Fruit fly (Drosophila melanogaster) whole organism, wandering third instar larva: ENCODE results near the gene Irbp18.

Experiments used
- Abd-B ChIP-seq: fragments of >200 bp; optimal IDR thresholded peaks from 2 replicates; lab custom pipeline; 2017; ENCODE audit warnings: missing biosample characterization, missing genetic modification characterization
- CG32264 ChIP-seq: fragments of 200-800 bp; sonication (Bioruptor generic); optimal IDR thresholded peaks from 2 replicates; lab custom pipeline; 2016; ENCODE audit warnings: missing biosample characterization, missing genetic modification characterization
- CG9705 ChIP-seq: fragments of 200-800 bp; sonication (Bioruptor generic); optimal IDR thresholded peaks from 2 replicates; lab custom pipeline; 2018; ENCODE audit warnings: missing biosample characterization, mild to moderate bottlenecking, missing genetic modification characterization
- CrebA ChIP-seq: fragments of 200-800 bp; sonication (Bioruptor generic); optimal IDR thresholded peaks from 2 replicates; lab custom pipeline; 2016; ENCODE audit warnings: missing biosample characterization, mild to moderate bottlenecking, missing genetic modification characterization, borderline replicate concordance
- Dfd ChIP-seq: fragments of >200 bp; optimal IDR thresholded peaks from 2 replicates; lab custom pipeline; 2017; ENCODE audit warnings: missing biosample characterization, missing genetic modification characterization
- Dif ChIP-seq: fragments of 200-275, 200-300 bp; sonication (Bioruptor generic); optimal IDR thresholded peaks from 2 replicates; lab custom pipeline; 2018; ENCODE audit warnings: missing biosample characterization, missing genetic modification characterization; ENCODE audit not compliant: partially characterized antibody
- GATAd ChIP-seq: sonication (Bioruptor generic); optimal IDR thresholded peaks from 2 replicates; lab custom pipeline; 2016; ENCODE audit warnings: missing biosample characterization, missing genetic modification characterization
- HLH106 ChIP-seq: fragments of 200-800 bp; optimal IDR thresholded peaks from 3 replicates; lab custom pipeline; 2019; ENCODE audit warnings: missing biosample characterization, mild to moderate bottlenecking, missing genetic modification characterization, moderate library complexity
- Hnf4 ChIP-seq: fragments of 200-800 bp; sonication (Bioruptor generic); optimal IDR thresholded peaks from 2 replicates; lab custom pipeline; 2016; ENCODE audit warnings: missing biosample characterization, mild to moderate bottlenecking, missing genetic modification characterization
- Hr78 ChIP-seq: fragments of >200 bp; optimal IDR thresholded peaks from 2 replicates; lab custom pipeline; 2017; ENCODE audit warnings: missing biosample characterization, missing genetic modification characterization
- Hr83 ChIP-seq: fragments of 200-300 bp; sonication (Bioruptor generic); optimal IDR thresholded peaks from 2 replicates; lab custom pipeline; 2016; ENCODE audit warnings: missing biosample characterization, mild to moderate bottlenecking, missing genetic modification characterization, moderate library complexity; ENCODE audit not compliant: poor library complexity, severe bottlenecking
- Jra ChIP-seq: sonication (Bioruptor generic); optimal IDR thresholded peaks from 2 replicates; lab custom pipeline; 2016; ENCODE audit warnings: missing biosample characterization, missing genetic modification characterization
- Mio ChIP-seq: sonication (Bioruptor generic); optimal IDR thresholded peaks from 2 replicates; lab custom pipeline; 2016; ENCODE audit warnings: missing biosample characterization, missing genetic modification characterization
- Myc ChIP-seq: fragments of >200 bp; optimal IDR thresholded peaks from 2 replicates; lab custom pipeline; 2017
- N ChIP-seq: fragments of >200 bp; optimal IDR thresholded peaks from 2 replicates; lab custom pipeline; 2018; ENCODE audit warnings: missing biosample characterization, missing external identifiers, missing genetic modification characterization
- OdsH ChIP-seq: fragments of 200-800 bp; sonication (Bioruptor generic); optimal IDR thresholded peaks from 2 replicates; lab custom pipeline; 2016; ENCODE audit warnings: missing biosample characterization, mild to moderate bottlenecking, missing genetic modification characterization
- Rel ChIP-seq, 2 experiments: fragments of 200-800 bp; sonication (Bioruptor generic) in 1 of 2; optimal IDR thresholded peaks; 2 replicates in 1 of 2; 3 replicates in 1 of 2; lab custom pipeline; 2016 to 2019; ENCODE audit warnings: mild to moderate bottlenecking in 2 of 2, missing biosample characterization in 2 of 2, missing genetic modification characterization in 2 of 2, moderate library complexity in 1 of 2
- Sp1 ChIP-seq: fragments of 200-800 bp; sonication (Bioruptor generic); optimal IDR thresholded peaks from 3 replicates; lab custom pipeline; 2019; ENCODE audit warnings: missing biosample characterization, mild to moderate bottlenecking, missing genetic modification characterization, moderate library complexity
- Vsx2 ChIP-seq: fragments of 200-300, 225-300 bp; sonication (Bioruptor generic); optimal IDR thresholded peaks from 2 replicates; lab custom pipeline; 2018; ENCODE audit warnings: missing biosample characterization, missing genetic modification characterization; ENCODE audit not compliant: partially characterized antibody
- br ChIP-seq: fragments of 200-800 bp; sonication (Bioruptor generic); optimal IDR thresholded peaks from 2 replicates; lab custom pipeline; 2016; ENCODE audit warnings: missing biosample characterization, missing genetic modification characterization
- brk ChIP-seq: fragments of 200-800 bp; sonication (Bioruptor generic); optimal IDR thresholded peaks from 2 replicates; lab custom pipeline; 2016; ENCODE audit warnings: missing biosample characterization, mild to moderate bottlenecking, missing genetic modification characterization
- dl ChIP-seq, 2 experiments: fragments of 175-275, 200-275 bp in 1 of 2; fragments of 200-275 bp in 1 of 2; sonication (Bioruptor generic); optimal IDR thresholded peaks; lab custom pipeline; 2018; ENCODE audit warnings: mild to moderate bottlenecking in 2 of 2, missing biosample characterization in 2 of 2, missing genetic modification characterization in 2 of 2, moderate library complexity in 2 of 2; ENCODE audit not compliant: partially characterized antibody in 2 of 2, insufficient read depth in 1 of 2
- dmrt93B ChIP-seq: fragments of 200-800 bp; sonication (Bioruptor generic); optimal IDR thresholded peaks from 2 replicates; lab custom pipeline; 2018; ENCODE audit warnings: missing biosample characterization, mild to moderate bottlenecking, missing genetic modification characterization
- dsf ChIP-seq: sonication (Bioruptor generic); optimal IDR thresholded peaks from 2 replicates; lab custom pipeline; 2016; ENCODE audit warnings: missing biosample characterization, missing genetic modification characterization, borderline replicate concordance
- ey ChIP-seq: fragments of 200-800 bp; sonication (Bioruptor generic); optimal IDR thresholded peaks from 2 replicates; lab custom pipeline; 2016; ENCODE audit warnings: missing biosample characterization, missing genetic modification characterization
- foxo ChIP-seq, 2 experiments: fragments of 200-800 bp; sonication (Bioruptor generic); optimal IDR thresholded peaks; 2 replicates in 1 of 2; 3 replicates in 1 of 2; lab custom pipeline; 2016 to 2017; ENCODE audit warnings: missing biosample characterization in 2 of 2, missing genetic modification characterization in 2 of 2
- fru ChIP-seq: fragments of 200-800 bp; sonication (Bioruptor generic); optimal IDR thresholded peaks from 3 replicates; lab custom pipeline; 2016; ENCODE audit warnings: missing biosample characterization, mild to moderate bottlenecking, missing genetic modification characterization
- h ChIP-seq: fragments of 200-800 bp; sonication (Bioruptor generic); optimal IDR thresholded peaks from 3 replicates; lab custom pipeline; 2016; ENCODE audit warnings: missing biosample characterization, mild to moderate bottlenecking, missing genetic modification characterization
- jim ChIP-seq: fragments of 175-275, 200-325 bp; sonication (Bioruptor generic); optimal IDR thresholded peaks from 2 replicates; lab custom pipeline; 2016; ENCODE audit warnings: missing biosample characterization, mild to moderate bottlenecking, missing genetic modification characterization
- lola ChIP-seq: fragments of >200 bp; optimal IDR thresholded peaks from 2 replicates; lab custom pipeline; 2017; ENCODE audit warnings: missing biosample characterization, missing genetic modification characterization
- pan ChIP-seq: fragments of >200 bp; optimal IDR thresholded peaks from 2 replicates; lab custom pipeline; 2017
- psq ChIP-seq: fragments of 200-800 bp; sonication (Bioruptor generic); optimal IDR thresholded peaks from 3 replicates; lab custom pipeline; 2017; ENCODE audit warnings: missing biosample characterization, mild to moderate bottlenecking, missing genetic modification characterization, moderate library complexity
- rgr ChIP-seq: fragments of 200-800 bp; sonication (Bioruptor generic); optimal IDR thresholded peaks from 3 replicates; lab custom pipeline; 2016; ENCODE audit warnings: missing biosample characterization, mild to moderate bottlenecking, missing genetic modification characterization
- sage ChIP-seq: fragments of 200-800 bp; sonication (Bioruptor generic); optimal IDR thresholded peaks from 2 replicates; lab custom pipeline; 2016; ENCODE audit warnings: missing biosample characterization, mild to moderate bottlenecking, missing genetic modification characterization
- sv ChIP-seq: fragments of 200-800 bp; sonication (Bioruptor generic); optimal IDR thresholded peaks from 3 replicates; lab custom pipeline; 2016; ENCODE audit warnings: missing biosample characterization, missing genetic modification characterization
- tai ChIP-seq: sonication (Bioruptor generic); optimal IDR thresholded peaks from 2 replicates; lab custom pipeline; 2016; ENCODE audit warnings: missing biosample characterization, missing genetic modification characterization
- usp ChIP-seq: fragments of >200 bp; optimal IDR thresholded peaks from 2 replicates; lab custom pipeline; 2017; ENCODE audit warnings: missing biosample characterization, missing genetic modification characterization
- woc ChIP-seq: sonication (Bioruptor generic); optimal IDR thresholded peaks from 2 replicates; lab custom pipeline; 2016; ENCODE audit warnings: missing biosample characterization, mild to moderate bottlenecking, missing genetic modification characterization

Irbp18 gene

dm6 chr3L:11053843-11054242, 44.1 kb downstream of the Irbp18 start, which contains the start of gene CG7888:
TSS of gene CG7888 (plus strand) at chr3L:11054035.
- TF ChIP-seq Dfd (no peak), fru (no peak), rgr (GFP tag; lab: Kevin White, UChicago) (no peak)

dm6 chr3L:11052760-11053259, 45.2 kb downstream of the Irbp18 start:
- TF ChIP-seq Abd-B (GFP tag; lab: Kevin White, UChicago) (no peak), sage (GFP tag; lab: Kevin White, UChicago) (no peak), Vsx2 (GFP tag; lab: Kevin White, UChicago) (no peak), fru (peak; percentile 4)

- TF ChIP-seq CG32264, result no peak
Observed at dm6 chr3L:11051271-11051670, 46.7 kb downstream of the Irbp18 start, which contains the start of gene CG43693. TSS of gene CG43693 (minus strand) at chr3L:11051371.

dm6 chr3L:11049414-11049813, 48.6 kb downstream of the Irbp18 start:
- no peak for TF ChIP-seq br (GFP tag; lab: Kevin White, UChicago)
- TF ChIP-seq Mio (GFP tag; lab: Kevin White, UChicago), result no peak
- no peak for TF ChIP-seq jim
- no peak for TF ChIP-seq fru
- no peak for TF ChIP-seq Hr78 (GFP tag; lab: Kevin White, UChicago)
- no peak for TF ChIP-seq sv (GFP tag; lab: Kevin White, UChicago)
- no peak for TF ChIP-seq Jra (GFP tag; lab: Kevin White, UChicago)
- no peak for TF ChIP-seq dl (GFP tag; optimal IDR thresholded peaks at IDR 0.05; lab: Kevin White, UChicago; ENCODE audit: insufficient read depth in 1 of 2, partially characterized antibody in 2 of 2)
- no peak for TF ChIP-seq ey (GFP tag; lab: Kevin White, UChicago)
- no peak for TF ChIP-seq woc (GFP tag; lab: Kevin White, UChicago)
- no peak for TF ChIP-seq Dfd
- no peak for TF ChIP-seq rgr (GFP tag; lab: Kevin White, UChicago)
- TF ChIP-seq Hr83 (GFP tag; lab: Kevin White, UChicago), result no peak
- TF ChIP-seq Rel (GFP tag; optimal IDR thresholded peaks at IDR 0.05; lab: Kevin White, UChicago), result no peak
- no peak for TF ChIP-seq Rel (tag; optimal IDR thresholded peaks at IDR 0.05; lab: Kevin White, UChicago)
- TF ChIP-seq foxo (GFP tag; optimal IDR thresholded peaks at IDR 0.05; lab: Kevin White, UChicago), result no peak
- TF ChIP-seq lola (GFP tag; lab: Kevin White, UChicago), result no peak
- TF ChIP-seq CrebA, result no peak
- TF ChIP-seq GATAd (GFP tag; lab: Kevin White, UChicago), result no peak
- TF ChIP-seq dsf (GFP tag; lab: Kevin White, UChicago), result no peak
- TF ChIP-seq, all 38 proteins: peak for 0

- TF ChIP-seq woc (GFP tag; lab: Kevin White, UChicago) (no peak), Rel (GFP tag; optimal IDR thresholded peaks at IDR 0.05; lab: Kevin White, UChicago) (no peak), Rel (tag; optimal IDR thresholded peaks at IDR 0.05; lab: Kevin White, UChicago) (no peak), Hr78 (GFP tag; lab: Kevin White, UChicago) (no peak), dsf (GFP tag; lab: Kevin White, UChicago) (no peak), lola (GFP tag; lab: Kevin White, UChicago) (no peak), brk (GFP tag; lab: Kevin White, UChicago) (no peak), Hnf4 (GFP tag; lab: Kevin White, UChicago) (peak; percentile 43), jim (peak; percentile 3), usp (GFP tag; lab: Kevin White, UChicago) (no peak), Mio (GFP tag; lab: Kevin White, UChicago) (no peak), Jra (GFP tag; lab: Kevin White, UChicago) (no peak), psq (peak; percentile 28), HLH106 (tag; lab: Kevin White, UChicago) (peak; percentile 45), CrebA (no peak), CG9705 (no peak), OdsH (GFP tag; lab: Kevin White, UChicago) (peak; percentile 60), Myc (lab: Kevin White, UChicago) (peak; percentile 92), Dfd (no peak), Sp1 (no peak), N (no peak), br (GFP tag; lab: Kevin White, UChicago) (peak; percentile 73), dmrt93B (GFP tag; lab: Kevin White, UChicago) (peak; percentile 21), Hr83 (GFP tag; lab: Kevin White, UChicago) (peak; percentile 67), tai (GFP tag; lab: Kevin White, UChicago) (peak; percentile 43), sv (GFP tag; lab: Kevin White, UChicago) (peak; percentile 24), sage (GFP tag; lab: Kevin White, UChicago) (no peak), ey (GFP tag; lab: Kevin White, UChicago) (peak; percentile 44), GATAd (GFP tag; lab: Kevin White, UChicago) (no peak), h (GFP tag; lab: Kevin White, UChicago) (peak; percentile 55), Dif (GFP tag; lab: Kevin White, UChicago) (no peak), rgr (GFP tag; lab: Kevin White, UChicago) (no peak), Abd-B (GFP tag; lab: Kevin White, UChicago) (no peak), fru (peak; percentile 60), foxo (GFP tag; optimal IDR thresholded peaks at IDR 0.05; lab: Kevin White, UChicago) (peak in 1 of 2 experiments; percentile 74), pan (lab: Kevin White, UChicago) (no peak)
Observed at dm6 chr3L:11047877-11048276, 50.1 kb downstream of the Irbp18 start.
